Worm (Caenorhabditis elegans): ENCODE data around the gene C05D11.8.

The C05D11.8 gene

DNA sequence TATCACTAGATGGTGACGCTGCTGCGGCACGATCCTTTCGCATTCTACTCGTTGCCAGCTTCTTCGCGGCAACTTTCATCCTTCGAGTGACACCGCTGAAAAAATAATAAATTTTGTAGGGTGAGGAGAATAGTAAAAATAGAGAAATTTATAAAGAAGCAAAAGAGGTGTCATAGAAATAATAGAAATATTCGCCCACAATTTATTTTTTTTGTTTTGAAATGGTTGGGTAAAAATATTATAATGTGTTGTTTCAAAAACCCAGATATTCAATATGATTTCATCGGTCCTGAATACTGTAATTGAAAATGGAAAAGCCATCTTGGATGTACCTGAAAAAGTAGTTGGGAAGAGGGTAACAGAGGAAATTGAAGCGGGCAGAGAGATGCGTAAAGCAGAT, 25.2 kb upstream of the C05D11.8 start, which contains the start of gene set-1:
TSS of gene set-1 (minus strand) at position 101 of the 400 bp plus-strand sequence.
- no peak for TF ChIP-seq R02D3.7 (tag; optimal IDR thresholded peaks at IDR 0.05)
- TF ChIP-seq nhr-25 (tag; optimal IDR thresholded peaks at IDR 0.05; ENCODE audit: borderline replicate concordance, insufficient read depth), result no peak
- TF ChIP-seq daf-12 (tag; optimal IDR thresholded peaks at IDR 0.05), result no peak

DNA sequence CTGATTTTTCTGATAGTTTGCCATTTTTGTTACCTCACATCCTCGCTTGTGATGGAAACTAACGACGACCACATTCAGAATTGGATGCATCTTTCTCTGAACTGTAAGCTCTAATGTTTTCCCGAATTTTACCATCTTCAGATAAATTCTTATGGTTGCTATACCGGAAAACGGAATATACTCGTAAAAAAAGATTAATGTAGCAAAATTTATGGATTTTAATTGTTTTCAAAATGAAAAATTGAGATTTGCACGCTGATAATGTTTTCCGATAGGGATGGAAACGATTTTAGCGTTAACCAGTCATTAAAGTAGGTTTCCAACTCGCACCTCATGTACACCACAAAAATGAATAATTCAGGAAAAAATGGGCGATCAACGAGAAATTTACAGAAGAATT, 23.5 kb upstream of the C05D11.8 start, which contains the start of gene T26A5.6:
TSS of gene T26A5.6 (minus strand) at position 101 of the 400 bp plus-strand sequence.
- no peak for TF ChIP-seq lim-7 (GFP tag; IDR thresholded peaks at IDR 0.05)
- TF ChIP-seq ztf-7 (tag; optimal IDR thresholded peaks at IDR 0.05), result no peak
- no peak for TF ChIP-seq Y105C5A.15 (GFP tag; IDR thresholded peaks at IDR 0.05)
- no peak for TF ChIP-seq lin-1 (GFP tag; IDR thresholded peaks at IDR 0.05)
- TF ChIP-seq snpc-4 (tag; optimal IDR thresholded peaks at IDR 0.05), result no peak
- TF ChIP-seq nhr-11 (tag; optimal IDR thresholded peaks at IDR 0.05), result no peak
- TF ChIP-seq ZK337.2 (GFP tag; IDR thresholded peaks at IDR 0.05), result no peak
- TF ChIP-seq sdz-12 (GFP tag; optimal IDR thresholded peaks at IDR 0.05), result no peak

DNA sequence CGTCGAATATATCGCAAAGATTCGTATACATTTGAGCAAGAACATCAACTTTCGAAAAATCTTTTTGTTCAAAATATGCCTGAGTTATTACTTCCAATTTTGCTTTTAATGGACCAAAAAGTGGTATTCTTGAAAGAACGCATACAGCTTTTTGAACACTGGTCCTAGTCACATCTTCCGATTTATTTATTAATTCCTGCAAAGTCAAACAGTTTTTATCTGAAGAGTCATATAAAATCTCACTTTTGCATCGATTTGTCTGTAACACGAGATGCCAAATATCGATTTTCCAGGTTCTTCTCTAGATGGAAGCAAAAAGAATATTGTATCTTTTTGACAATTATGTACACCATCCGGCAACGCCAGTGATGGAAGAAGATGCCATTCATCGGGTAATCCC, 22.7 kb upstream of the C05D11.8 start:
- TF ChIP-seq lin-38 (GFP tag; IDR thresholded peaks at IDR 0.05) (no peak), nhr-102 (tag; optimal IDR thresholded peaks at IDR 0.05) (peak; percentile 4), zag-1 (tag; optimal IDR thresholded peaks at IDR 0.05) (no peak), jun-1 (tag; optimal IDR thresholded peaks at IDR 0.05) (no peak), rbr-2 (tag; optimal IDR thresholded peaks at IDR 0.05) (no peak), madf-5 (GFP tag; IDR thresholded peaks at IDR 0.05) (no peak), zip-2 (tag; optimal IDR thresholded peaks at IDR 0.05) (no peak), F26F4.8 (GFP tag; conservative IDR thresholded peaks at IDR 0.05) (no peak), mdl-1 (tag; optimal IDR thresholded peaks at IDR 0.05) (no peak), aha-1 (tag) (peak; percentile 96), ZK546.5 (tag; optimal IDR thresholded peaks at IDR 0.05) (no peak), dmd-8 (GFP tag; IDR thresholded peaks at IDR 0.05) (no peak), ceh-32 (tag; optimal IDR thresholded peaks at IDR 0.05; ENCODE audit: poor library complexity) (no peak), dmd-9 (GFP tag; IDR thresholded peaks at IDR 0.05) (no peak)

DNA sequence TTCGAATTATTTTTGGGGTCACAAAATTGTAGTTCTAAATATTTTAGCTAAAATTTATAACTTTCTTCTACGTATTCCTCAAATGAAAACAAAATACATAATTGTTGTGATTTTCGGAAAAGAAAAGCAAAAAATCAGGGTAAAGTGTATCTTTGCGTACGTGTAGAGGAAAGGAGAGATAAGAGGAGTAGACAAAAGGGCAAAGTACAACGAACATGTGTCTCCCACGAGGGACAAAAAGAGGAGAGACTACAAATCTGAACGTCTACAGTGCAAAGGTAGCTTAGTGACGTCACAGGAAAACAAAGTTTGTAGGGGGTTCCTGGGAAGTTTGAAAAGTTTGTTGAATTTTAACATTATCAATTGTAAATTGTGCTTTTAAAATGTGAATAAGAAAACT, 20.4 kb upstream of the C05D11.8 start:
- TF ChIP-seq F26F4.8 (GFP tag; conservative IDR thresholded peaks at IDR 0.05) (no peak), rbr-2 (tag; optimal IDR thresholded peaks at IDR 0.05) (no peak), daf-16 (GFP tag; optimal IDR thresholded peaks at IDR 0.05) (peak; percentile 51 to 55), daf-16 (tag; optimal IDR thresholded peaks at IDR 0.05) (peak; percentile 57), hlh-11 (tag; optimal IDR thresholded peaks at IDR 0.05) (peak; percentile 89), zfp-3 (GFP tag; conservative IDR thresholded peaks at IDR 0.05) (no peak), zfp-2 (tag; optimal IDR thresholded peaks at IDR 0.05) (no peak), sdz-12 (GFP tag; optimal IDR thresholded peaks at IDR 0.05) (no peak), mes-2 (tag; optimal IDR thresholded peaks at IDR 0.05; ENCODE audit: poor library complexity, severe bottlenecking) (peak; percentile 52), mdt-29 (GFP tag; IDR thresholded peaks at IDR 0.05) (no peak), fos-1 (tag; optimal IDR thresholded peaks at IDR 0.05) (no peak), ceh-28 (tag; optimal IDR thresholded peaks at IDR 0.05) (no peak), nhr-28 (tag; optimal IDR thresholded peaks at IDR 0.05) (peak; percentile 93), fkh-10 (GFP tag; optimal IDR thresholded peaks at IDR 0.05) (no peak), ceh-20 (GFP tag; IDR thresholded peaks at IDR 0.05) (no peak), lir-3 (tag; optimal IDR thresholded peaks at IDR 0.05) (no peak), mxl-2 (GFP tag; conservative IDR thresholded peaks at IDR 0.05) (no peak), mep-1 (tag; optimal IDR thresholded peaks at IDR 0.05) (peak; percentile 61), ceh-82 (tag; optimal IDR thresholded peaks at IDR 0.05) (no peak), F49E8.2 (tag; optimal IDR thresholded peaks at IDR 0.05; ENCODE audit: borderline replicate concordance) (no peak), F37D6.2 (tag; optimal IDR thresholded peaks at IDR 0.05) (no peak), aly-2 (tag; optimal IDR thresholded peaks at IDR 0.05) (no peak), ces-1 (GFP tag; optimal IDR thresholded peaks at IDR 0.05) (no peak), hlh-30 (tag; optimal IDR thresholded peaks at IDR 0.05; ENCODE audit: insufficient read depth) (peak; percentile 82), vab-7 (GFP tag; IDR thresholded peaks at IDR 0.05) (no peak), nhr-102 (tag; optimal IDR thresholded peaks at IDR 0.05) (peak; percentile 26), daf-19 (GFP tag; conservative IDR thresholded peaks at IDR 0.05) (no peak)

Measured in whole organism, L4 larva.